Fruit fly (Drosophila melanogaster) whole organism, prepupa: ENCODE results near the gene bys.

Experiments used
- Blimp-1 ChIP-seq: fragments of 200-800 bp; sonication (Bioruptor generic); optimal IDR thresholded peaks from 3 replicates; lab custom pipeline; 2017; ENCODE audit warnings: missing biosample characterization, missing genetic modification characterization, mild to moderate bottlenecking, moderate library complexity, missing genetic modification reagents
- CG10631 ChIP-seq: fragments of 200-800 bp; sonication (Bioruptor generic); optimal IDR thresholded peaks from 2 replicates; lab custom pipeline; 2016; ENCODE audit warnings: missing biosample characterization, missing genetic modification characterization
- CG31627 ChIP-seq: fragments of 200-800 bp; sonication (Bioruptor generic); optimal IDR thresholded peaks from 3 replicates; lab custom pipeline; 2016; ENCODE audit warnings: missing biosample characterization, missing genetic modification characterization
- Gug ChIP-seq: fragments of 200-800 bp; sonication (Bioruptor generic); IDR thresholded peaks from 2 replicates; pipeline ENCODE4 v1.3.6; 2022; ENCODE audit warnings: missing biosample characterization, missing genetic modification characterization
- Hr38 ChIP-seq: sonication (Bioruptor generic); optimal IDR thresholded peaks from 2 replicates; lab custom pipeline; 2016; ENCODE audit warnings: missing biosample characterization, missing genetic modification characterization
- Hr4 ChIP-seq: fragments of 200-800 bp; sonication (Bioruptor generic); optimal IDR thresholded peaks from 3 replicates; lab custom pipeline; 2016; ENCODE audit warnings: missing biosample characterization, missing genetic modification characterization
- Lpt ChIP-seq: fragments of 200-800 bp; sonication (Bioruptor generic); optimal IDR thresholded peaks from 3 replicates; lab custom pipeline; 2016; ENCODE audit warnings: missing biosample characterization, missing genetic modification characterization
- Sox102F ChIP-seq: fragments of 200-800 bp; sonication (Bioruptor generic); optimal IDR thresholded peaks from 2 replicates; lab custom pipeline; 2016; ENCODE audit warnings: missing biosample characterization, mild to moderate bottlenecking, missing genetic modification characterization
- Sox14 ChIP-seq: fragments of 200-800 bp; sonication (Bioruptor generic); optimal IDR thresholded peaks from 3 replicates; lab custom pipeline; 2016; ENCODE audit warnings: missing biosample characterization, missing genetic modification characterization
- dac ChIP-seq: fragments of 200-800 bp; sonication (Bioruptor generic); optimal IDR thresholded peaks from 2 replicates; lab custom pipeline; 2017; ENCODE audit warnings: missing biosample characterization, mild to moderate bottlenecking, missing genetic modification characterization
- fd59A ChIP-seq: fragments of 200-800 bp; sonication (Bioruptor generic); optimal IDR thresholded peaks from 2 replicates; lab custom pipeline; 2017; ENCODE audit warnings: missing biosample characterization, mild to moderate bottlenecking, missing genetic modification characterization, missing genetic modification reagents
- fd85E ChIP-seq: fragments of 200-800 bp; sonication (Bioruptor generic); optimal IDR thresholded peaks from 3 replicates; lab custom pipeline; 2016; ENCODE audit warnings: missing biosample characterization, missing genetic modification characterization
- salr ChIP-seq, 2 experiments: fragments of 200-800 bp; sonication (Bioruptor generic); optimal IDR thresholded peaks; 3 replicates each; lab custom pipeline; 2016 to 2018; ENCODE audit warnings: missing biosample characterization in 2 of 2, missing genetic modification characterization in 2 of 2, mild to moderate bottlenecking in 1 of 2
- topi ChIP-seq: fragments of 200-800 bp; sonication (Bioruptor generic); optimal IDR thresholded peaks from 3 replicates; lab custom pipeline; 2016; ENCODE audit warnings: missing biosample characterization, missing genetic modification characterization

DNA sequence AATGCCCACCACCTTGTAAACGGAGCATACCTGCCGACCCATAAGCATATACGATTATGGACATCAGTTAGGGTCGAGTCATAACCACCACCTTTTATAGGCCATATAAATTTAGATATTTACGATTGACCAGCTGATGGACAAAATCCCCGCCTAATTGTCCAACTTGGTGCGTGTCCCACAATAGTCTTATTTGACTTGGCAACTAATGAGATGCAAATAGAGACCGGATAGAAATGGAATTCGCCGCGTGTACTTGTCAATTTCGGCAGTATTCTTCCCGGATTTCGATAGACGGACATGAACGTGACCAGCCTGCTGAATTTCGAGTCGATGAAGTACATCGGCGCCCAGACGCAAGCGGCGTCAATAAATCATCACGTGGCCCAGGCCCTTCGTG, 17.3 kb upstream of the bys start, which contains the start of gene Ir7g:
- TF ChIP-seq Hr4 (GFP tag; lab: Kevin White, UChicago): no peak
- no peak for TF ChIP-seq dac (GFP tag; lab: Kevin White, UChicago)
- no peak for TF ChIP-seq salr (GFP tag; optimal IDR thresholded peaks at IDR 0.05; lab: Kevin White, UChicago)
- TF ChIP-seq topi (GFP tag; lab: Kevin White, UChicago): no peak
- no peak for TF ChIP-seq Sox14 (GFP tag; lab: Kevin White, UChicago)
- no peak for TF ChIP-seq CG10631 (GFP tag; lab: Kevin White, UChicago)
- TF ChIP-seq Blimp-1: no peak
- TF ChIP-seq fd85E (GFP tag; lab: Kevin White, UChicago): no peak
- no peak for TF ChIP-seq CG31627 (GFP tag; lab: Kevin White, UChicago)
- no peak for TF ChIP-seq Lpt (GFP tag; lab: Kevin White, UChicago)
- TF ChIP-seq fd59A (GFP tag; lab: Kevin White, UChicago): no peak
- no peak for TF ChIP-seq Hr38 (GFP tag; lab: Kevin White, UChicago)
- TF ChIP-seq Sox102F: no peak
- TF ChIP-seq Gug (GFP tag; lab: Robert Waterston, UW): no peak
